Worm (Caenorhabditis elegans) whole organism, young adult: ENCODE results near the gene C33F10.8.
"Not testable (repeated sequence)": the region's sequence is repeated elsewhere in the genome, so short reads cannot be mapped to it uniquely, and the experiment has no call there.

Experiments
- F23B12.7 ChIP-seq: sonication (generic microtip); optimal IDR thresholded peaks from 2 replicates; lab custom pipeline; 2017; ENCODE audit warnings: missing genetic modification characterization, mild to moderate bottlenecking, missing compliant biosample characterization, antibody characterized with exemption, moderate library complexity; ENCODE audit not compliant: insufficient read depth
- F37B4.10 ChIP-seq: fragments of 200-800 bp; sonication (Bioruptor generic); IDR thresholded peaks from 2 replicates; pipeline ENCODE4 v1.3.6; 2022; ENCODE audit warnings: missing genetic modification characterization, missing compliant biosample characterization
- F55B11.4 ChIP-seq: sonication (generic microtip); optimal IDR thresholded peaks from 2 replicates; lab custom pipeline; 2016; ENCODE audit warnings: missing compliant biosample characterization, missing genetic modification characterization, borderline replicate concordance; ENCODE audit not compliant: insufficient read depth
- dpl-1 ChIP-seq: fragments of 150-350 bp; optimal IDR thresholded peaks from 2 replicates; lab custom pipeline; 2014; ENCODE audit warnings: missing biosample characterization, missing genetic modification reagents, missing genetic modification characterization
- efl-1 ChIP-seq: fragments of 150-350 bp; optimal IDR thresholded peaks from 2 replicates; lab custom pipeline; 2014; ENCODE audit warnings: missing biosample characterization, missing genetic modification reagents, missing genetic modification characterization
- pha-4 ChIP-seq: fragments of 150-350 bp; sonication (generic microtip); optimal IDR thresholded peaks from 2 replicates; lab custom pipeline; 2014; ENCODE audit warnings: missing biosample characterization, missing genetic modification reagents, missing genetic modification characterization
- snpc-4 ChIP-seq, 5 experiments: fragments of 150-350 bp in 1 of 5; sonication (generic microtip) in 4 of 5; optimal IDR thresholded peaks; 2 replicates each; lab custom pipeline; 2014 to 2018; ENCODE audit warnings: missing genetic modification characterization in 5 of 5, missing biosample characterization in 3 of 5, antibody characterized with exemption in 2 of 5, mild to moderate bottlenecking in 2 of 5, missing compliant biosample characterization in 2 of 5, missing genotype in 2 of 5, moderate library complexity in 2 of 5, missing genetic modification reagents in 1 of 5
- somi-1 ChIP-seq: fragments of 200-800 bp; sonication (Bioruptor generic); optimal IDR thresholded peaks from 2 replicates; lab custom pipeline; 2018; ENCODE audit warnings: mild to moderate bottlenecking, missing genetic modification characterization, missing compliant biosample characterization
- tbp1 ChIP-seq: fragments of 200-800 bp; sonication (Bioruptor generic); optimal IDR thresholded peaks from 2 replicates; lab custom pipeline; 2018; ENCODE audit warnings: mild to moderate bottlenecking, missing genetic modification characterization, missing compliant biosample characterization
- unc-130 ChIP-seq: sonication (generic microtip); optimal IDR thresholded peaks from 2 replicates; lab custom pipeline; 2016; ENCODE audit warnings: missing genetic modification reagents, missing genetic modification characterization, missing compliant biosample characterization
- unc-62 ChIP-seq: fragments of 150-350 bp; optimal IDR thresholded peaks from 2 replicates; lab custom pipeline; 2014; ENCODE audit warnings: missing biosample characterization, missing genetic modification reagents, missing genetic modification characterization
- zim-3 ChIP-seq: sonication (generic microtip); optimal IDR thresholded peaks from 2 replicates; lab custom pipeline; 2017; ENCODE audit warnings: mild to moderate bottlenecking, missing genetic modification characterization, moderate library complexity, missing compliant biosample characterization
- ztf-6 ChIP-seq: fragments of 200-800 bp; sonication (Bioruptor generic); IDR thresholded peaks from 2 replicates; pipeline ENCODE4 v1.3.6; 2022; ENCODE audit warnings: missing genetic modification reagents, missing genetic modification characterization, missing compliant biosample characterization

DNA sequence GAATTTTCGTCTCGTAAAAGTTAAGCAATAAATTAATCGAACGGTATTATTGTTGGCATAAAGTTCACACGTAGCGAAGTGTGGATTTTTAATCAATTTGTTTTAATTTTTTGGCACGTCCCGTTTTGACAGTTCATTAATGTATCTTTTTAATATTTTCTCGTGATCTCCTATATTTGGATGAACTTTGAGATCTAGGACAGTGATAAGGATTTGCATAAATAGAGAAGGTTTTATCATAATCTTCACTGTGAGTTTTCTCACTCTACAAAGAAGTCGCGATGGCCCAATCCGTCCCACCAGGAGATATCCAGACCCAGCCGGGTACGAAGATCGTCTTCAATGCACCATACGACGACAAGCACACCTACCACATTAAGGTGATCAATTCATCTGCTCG lies at the start of gene C33F10.8, which contains the start of gene msp-40:
- not testable (repeated sequence) for TF ChIP-seq F37B4.10; efl-1 (GFP tag; lab: Kevin White, UChicago); somi-1 (GFP tag; lab: Kevin White, UChicago); zim-3; unc-130; ztf-6 (GFP tag; lab: Robert Waterston, UW); unc-62 (GFP tag; lab: Kevin White, UChicago); pha-4 (tag; lab: Kevin White, UChicago); tbp1 (GFP tag; lab: Kevin White, UChicago); F23B12.7 (tag; lab: Kevin White, UChicago); F55B11.4 (tag; lab: Kevin White, UChicago); dpl-1 (GFP tag; lab: Kevin White, UChicago); snpc-4 (GFP tag; optimal IDR thresholded peaks at IDR 0.05; lab: Kevin White, UChicago); snpc-4 (tag; optimal IDR thresholded peaks at IDR 0.05; lab: Kevin White, UChicago)
